Fruit fly (Drosophila melanogaster): Measurements from ENCODE around the gene eag.
A peak's percentile ranks its signal among the peaks of the same experiment; 100 is the strongest.

DNA sequence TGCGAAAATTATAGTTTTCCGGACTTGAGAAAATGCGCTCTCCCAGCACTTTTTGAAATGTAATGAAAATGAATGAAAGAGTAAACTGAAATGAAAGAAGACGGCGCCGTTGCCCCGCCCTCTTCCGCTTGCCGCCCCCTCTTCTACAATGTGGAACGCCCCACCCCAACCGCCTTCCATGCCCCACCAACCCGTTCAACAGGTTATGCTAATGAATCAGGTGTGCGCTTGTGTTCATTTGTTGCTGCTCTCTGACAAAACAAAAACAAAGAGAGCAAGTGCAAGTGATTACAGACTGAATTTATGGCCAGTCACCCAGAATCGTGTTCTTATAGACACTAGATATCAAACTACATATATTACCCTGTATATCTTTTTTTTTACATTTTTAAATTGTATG lies 70.5 kb downstream of the eag start:
- no peak for TF ChIP-seq Hr78 (GFP tag; optimal IDR thresholded peaks at IDR 0.05)
- no peak for TF ChIP-seq jim (GFP tag; optimal IDR thresholded peaks at IDR 0.05)
- peak; percentile 16 for TF ChIP-seq psq (GFP tag; optimal IDR thresholded peaks at IDR 0.05)
- TF ChIP-seq rgr (GFP tag; optimal IDR thresholded peaks at IDR 0.05): no peak
- no peak for TF ChIP-seq Myc (optimal IDR thresholded peaks at IDR 0.05)
- no peak for TF ChIP-seq N (GFP tag; optimal IDR thresholded peaks at IDR 0.05)
- TF ChIP-seq Jra (GFP tag; optimal IDR thresholded peaks at IDR 0.05): no peak
- peak; percentile 71 for TF ChIP-seq Vsx2 (GFP tag; optimal IDR thresholded peaks at IDR 0.05; ENCODE audit: partially characterized antibody)
- no peak for TF ChIP-seq brk (GFP tag; optimal IDR thresholded peaks at IDR 0.05)
